Worm (Caenorhabditis elegans) whole organism, L4/young adult: Measurements from ENCODE around the gene fbxa-141.
A peak's percentile ranks its signal among the peaks of the same experiment; 100 is the strongest.

Experiments used
- W03F9.2 ChIP-seq: fragments of 150-350 bp; optimal IDR thresholded peaks from 2 replicates; lab custom pipeline; 2014; ENCODE audit warnings: missing biosample characterization, missing genetic modification characterization
- dao-5 ChIP-seq: sonication (generic microtip); optimal IDR thresholded peaks from 2 replicates; lab custom pipeline; 2016; ENCODE audit warnings: missing genotype, missing genetic modification characterization, moderate library complexity, missing compliant biosample characterization
- him-1 ChIP-seq: sonication (generic microtip); optimal IDR thresholded peaks from 2 replicates; lab custom pipeline; 2016; ENCODE audit warnings: missing genotype, missing genetic modification reagents, missing genetic modification characterization, missing compliant biosample characterization

Gene fbxa-141

ce11 chrX:14476625-14477257, 36.0 kb downstream of the fbxa-141 start:
- TF ChIP-seq him-1: no peak
- peak; percentile 4 for TF ChIP-seq dao-5
- TF ChIP-seq W03F9.2 (tag; lab: Kevin White, UChicago): peak; percentile 20

DNA sequence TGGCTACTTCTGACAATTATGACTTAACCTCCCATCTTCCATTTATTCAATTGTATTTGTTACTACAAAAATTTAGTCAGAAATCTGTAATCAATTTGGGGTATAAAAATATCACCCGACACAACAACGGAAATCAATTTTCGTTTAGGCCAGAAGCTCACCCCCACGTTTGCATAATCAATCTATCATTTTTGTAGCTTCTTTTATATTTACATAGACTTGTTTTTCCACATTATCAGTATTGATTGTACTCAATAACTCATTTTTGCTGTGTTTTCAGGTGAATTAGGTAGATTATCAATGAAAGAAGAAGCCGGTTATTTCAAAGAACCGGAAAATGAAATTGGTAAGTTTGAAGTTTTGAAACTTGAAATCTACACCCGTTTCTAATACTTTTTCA, 39.0 kb downstream of the fbxa-141 start, which contains the start of gene M163.5:
M163.5 (plus strand) TSS at position 301 of the 400 bp plus-strand sequence.
- TF ChIP-seq dao-5 (no peak), him-1 (no peak), W03F9.2 (tag; lab: Kevin White, UChicago) (no peak)

- TF ChIP-seq W03F9.2 (tag; lab: Kevin White, UChicago): no peak
- no peak for TF ChIP-seq dao-5
- TF ChIP-seq him-1: no peak
Observed at ce11 chrX:14470687-14471086, 42.0 kb downstream of the fbxa-141 start, which contains the start of gene M163.10. Gene M163.10 (plus strand): TSS chrX:14470987.

- TF ChIP-seq him-1 (no peak), dao-5 (no peak), W03F9.2 (tag; lab: Kevin White, UChicago) (no peak)
Observed at ce11 chrX:14469284-14469683, 43.4 kb downstream of the fbxa-141 start, which contains the start of gene M163.9. Gene M163.9 (plus strand): TSS chrX:14469584.

DNA sequence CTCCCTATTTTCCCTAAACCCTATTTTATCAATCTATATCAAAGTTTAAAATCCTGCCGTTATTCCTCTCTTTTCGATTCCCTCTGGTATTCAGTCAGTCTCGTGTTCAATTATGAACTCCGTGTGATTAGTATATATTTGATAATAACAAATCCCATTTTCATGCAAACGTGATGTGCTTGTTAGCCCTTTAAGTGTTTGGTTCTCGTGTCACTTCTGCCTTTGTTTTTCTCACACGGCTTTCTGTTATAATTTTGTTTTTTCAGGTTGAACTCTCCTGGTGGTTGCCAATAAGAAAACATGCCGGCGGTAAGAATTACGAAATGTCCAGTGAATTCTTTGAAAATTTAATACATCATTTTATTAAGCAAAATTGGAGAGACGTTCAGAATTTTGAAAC, 46.2 kb downstream of the fbxa-141 start, which contains the start of gene M163.21:
M163.21 (plus strand) TSS at position 301 of the 400 bp plus-strand sequence.
- TF ChIP-seq dao-5: no peak
- TF ChIP-seq him-1: no peak
- no peak for TF ChIP-seq W03F9.2 (tag; lab: Kevin White, UChicago)

- TF ChIP-seq dao-5: no peak
- TF ChIP-seq W03F9.2 (tag; lab: Kevin White, UChicago): no peak
- TF ChIP-seq him-1: no peak
Observed at ce11 chrX:14465593-14465992, 47.1 kb downstream of the fbxa-141 start, which contains the start of gene M163.22. Gene M163.22 (plus strand): TSS chrX:14465893.

DNA sequence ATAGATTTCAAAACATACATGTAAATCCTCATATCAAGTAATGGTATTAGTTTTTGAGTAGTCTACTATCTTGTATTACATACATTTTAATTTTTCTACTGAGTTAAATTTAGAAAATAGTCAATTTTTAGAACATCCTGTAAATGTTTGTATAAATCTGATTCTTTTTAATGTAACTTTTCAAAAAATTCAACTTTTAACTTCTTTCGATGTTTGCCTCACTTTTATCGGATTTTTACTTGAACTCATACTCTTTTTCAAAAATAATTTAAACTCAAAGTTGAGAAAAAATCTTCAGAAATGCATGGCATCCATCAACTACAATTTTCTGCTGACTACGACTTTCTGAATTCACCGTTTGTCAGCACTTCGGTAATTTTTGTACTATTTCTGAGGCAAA, 48.2 kb downstream of the fbxa-141 start, which contains the start of gene M163.7:
M163.7 (plus strand) TSS at position 301 of the 400 bp plus-strand sequence.
- no peak for TF ChIP-seq him-1
- no peak for TF ChIP-seq dao-5
- TF ChIP-seq W03F9.2 (tag; lab: Kevin White, UChicago): no peak
